Worm (Caenorhabditis elegans): Measurements from ENCODE around the gene srbc-43.
A peak's percentile ranks its signal among the peaks of the same experiment; 100 is the strongest.

srbc-43 gene

ce11 chrV:12818486-12818885 is 28.2 kb upstream of the srbc-43 start:
- TF ChIP-seq tbx-37 (GFP tag; conservative IDR thresholded peaks at IDR 0.05) (no peak), F13C5.2 (tag; optimal IDR thresholded peaks at IDR 0.05) (no peak), scrt-1 (GFP tag; IDR thresholded peaks at IDR 0.05) (no peak), ets-7 (tag; optimal IDR thresholded peaks at IDR 0.05) (no peak), pes-1 (GFP tag; IDR thresholded peaks at IDR 0.05) (no peak), ama-1 (optimal IDR thresholded peaks at IDR 0.05) (no peak), hmg-4 (GFP tag; optimal IDR thresholded peaks at IDR 0.05) (no peak), tbx-11 (GFP tag; IDR thresholded peaks at IDR 0.05) (no peak), hnd-1 (tag; optimal IDR thresholded peaks at IDR 0.05) (no peak), ceh-13 (GFP tag; optimal IDR thresholded peaks at IDR 0.05) (no peak), B0310.2 (tag; optimal IDR thresholded peaks at IDR 0.05) (no peak), aly-1 (tag; optimal IDR thresholded peaks at IDR 0.05) (no peak), sea-1 (GFP tag; conservative IDR thresholded peaks at IDR 0.05) (no peak), tra-4 (tag; optimal IDR thresholded peaks at IDR 0.05) (no peak), flt-1 (GFP tag; IDR thresholded peaks at IDR 0.05) (no peak)

DNA sequence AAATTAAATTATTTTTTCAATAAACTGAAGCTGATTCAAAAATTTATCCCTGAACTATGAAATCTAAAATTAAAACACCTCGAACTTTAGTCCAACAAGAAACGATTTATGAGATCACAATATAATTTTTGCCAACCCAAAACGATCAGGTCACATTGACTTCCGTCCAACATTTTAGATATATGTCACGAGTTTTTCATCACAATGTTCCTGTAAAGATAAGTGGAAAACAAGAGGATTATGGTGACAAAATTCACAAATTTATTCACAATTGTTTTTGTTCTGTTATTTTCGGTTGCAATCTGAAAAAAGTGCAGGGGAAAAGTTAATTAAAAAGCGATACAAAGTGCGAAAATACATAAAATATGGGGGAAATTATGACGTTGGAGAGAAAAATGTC is 26.4 kb upstream of the srbc-43 start:
- TF ChIP-seq ama-1 (optimal IDR thresholded peaks at IDR 0.05) (no peak), B0310.2 (tag; optimal IDR thresholded peaks at IDR 0.05) (no peak), tbx-37 (GFP tag; conservative IDR thresholded peaks at IDR 0.05) (no peak), aly-1 (tag; optimal IDR thresholded peaks at IDR 0.05) (no peak), hmg-4 (GFP tag; optimal IDR thresholded peaks at IDR 0.05) (no peak), tbx-11 (GFP tag; IDR thresholded peaks at IDR 0.05) (no peak), tra-4 (tag; optimal IDR thresholded peaks at IDR 0.05) (no peak), scrt-1 (GFP tag; IDR thresholded peaks at IDR 0.05) (no peak), hnd-1 (tag; optimal IDR thresholded peaks at IDR 0.05) (no peak), sea-1 (GFP tag; conservative IDR thresholded peaks at IDR 0.05) (no peak), ceh-13 (GFP tag; optimal IDR thresholded peaks at IDR 0.05) (no peak)

- TF ChIP-seq scrt-1 (GFP tag; IDR thresholded peaks at IDR 0.05) (no peak), hnd-1 (tag; optimal IDR thresholded peaks at IDR 0.05) (no peak), hmg-4 (GFP tag; optimal IDR thresholded peaks at IDR 0.05) (no peak), B0310.2 (tag; optimal IDR thresholded peaks at IDR 0.05) (no peak), sea-1 (GFP tag; conservative IDR thresholded peaks at IDR 0.05) (no peak), ceh-13 (GFP tag; optimal IDR thresholded peaks at IDR 0.05) (no peak), tbx-37 (GFP tag; conservative IDR thresholded peaks at IDR 0.05) (no peak), flt-1 (GFP tag; IDR thresholded peaks at IDR 0.05) (no peak), ets-7 (tag; optimal IDR thresholded peaks at IDR 0.05) (no peak)
Measured at ce11 chrV:12815386-12815785, 25.1 kb upstream of the srbc-43 start.

DNA sequence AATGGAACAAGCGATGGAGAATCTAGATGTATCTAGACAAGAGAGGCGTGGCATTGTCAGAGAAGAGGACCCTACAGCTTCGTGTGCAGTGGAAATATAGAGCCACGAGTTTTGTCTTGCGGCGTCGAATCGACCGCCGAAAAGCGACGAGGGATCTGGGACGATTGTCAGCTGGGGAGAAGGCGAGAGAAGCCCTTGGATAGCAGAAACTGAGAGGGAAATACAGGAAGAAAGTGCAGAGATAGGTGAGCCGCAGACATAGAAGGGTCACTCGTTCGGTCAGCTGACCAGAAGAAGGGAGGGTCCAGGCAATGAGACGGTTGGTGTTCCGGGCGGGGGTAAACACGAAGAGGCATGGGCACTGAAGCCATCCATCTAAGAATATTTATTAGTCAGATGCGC is 24.2 kb upstream of the srbc-43 start:
- TF ChIP-seq scrt-1 (GFP tag; IDR thresholded peaks at IDR 0.05): no peak
- no peak for TF ChIP-seq ama-1 (optimal IDR thresholded peaks at IDR 0.05)
- TF ChIP-seq hnd-1 (tag; optimal IDR thresholded peaks at IDR 0.05): no peak
- no peak for TF ChIP-seq tra-4 (tag; optimal IDR thresholded peaks at IDR 0.05)
- TF ChIP-seq flt-1 (GFP tag; IDR thresholded peaks at IDR 0.05): no peak
- TF ChIP-seq aly-1 (tag; optimal IDR thresholded peaks at IDR 0.05): peak; percentile 10
- no peak for TF ChIP-seq ceh-13 (GFP tag; optimal IDR thresholded peaks at IDR 0.05)
- peak; percentile 2 for TF ChIP-seq F13C5.2 (tag; optimal IDR thresholded peaks at IDR 0.05)
- no peak for TF ChIP-seq ceh-36 (tag; optimal IDR thresholded peaks at IDR 0.05)
- no peak for TF ChIP-seq sea-1 (GFP tag; conservative IDR thresholded peaks at IDR 0.05)
- no peak for TF ChIP-seq pes-1 (GFP tag; IDR thresholded peaks at IDR 0.05)
- TF ChIP-seq ets-7 (tag; optimal IDR thresholded peaks at IDR 0.05): no peak
- no peak for TF ChIP-seq B0310.2 (tag; optimal IDR thresholded peaks at IDR 0.05)
- peak; percentile 52 for TF ChIP-seq hmg-4 (GFP tag; optimal IDR thresholded peaks at IDR 0.05)

DNA sequence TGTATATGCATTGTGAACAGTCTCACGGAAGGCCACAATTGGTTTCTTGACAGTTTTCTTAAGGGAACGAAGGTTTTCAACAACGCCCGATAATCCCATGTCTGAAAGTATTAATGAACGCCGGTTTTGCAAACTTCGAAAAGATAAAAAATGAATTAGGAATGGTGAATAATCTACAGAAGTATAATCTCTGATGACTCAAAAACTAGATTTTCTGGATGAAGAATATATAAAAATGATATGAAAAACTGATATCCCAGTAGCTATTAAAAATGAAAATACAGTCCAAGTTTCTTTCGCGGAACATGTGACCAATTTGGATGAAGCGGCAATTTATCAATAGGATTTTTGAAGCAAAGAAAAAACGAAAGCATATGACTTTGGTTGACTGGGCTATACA is 23.7 kb upstream of the srbc-43 start, which contains the start of gene ZC443.3:
Gene ZC443.3 (minus strand): TSS at position 101 of the 400 bp plus-strand sequence.
- no peak for TF ChIP-seq tra-4 (tag; optimal IDR thresholded peaks at IDR 0.05)
- TF ChIP-seq ceh-36 (tag; optimal IDR thresholded peaks at IDR 0.05): no peak
- no peak for TF ChIP-seq flt-1 (GFP tag; IDR thresholded peaks at IDR 0.05)
- TF ChIP-seq tbx-11 (GFP tag; IDR thresholded peaks at IDR 0.05): no peak
- no peak for TF ChIP-seq F13C5.2 (tag; optimal IDR thresholded peaks at IDR 0.05)
- no peak for TF ChIP-seq scrt-1 (GFP tag; IDR thresholded peaks at IDR 0.05)
- no peak for TF ChIP-seq tbx-37 (GFP tag; conservative IDR thresholded peaks at IDR 0.05)

DNA sequence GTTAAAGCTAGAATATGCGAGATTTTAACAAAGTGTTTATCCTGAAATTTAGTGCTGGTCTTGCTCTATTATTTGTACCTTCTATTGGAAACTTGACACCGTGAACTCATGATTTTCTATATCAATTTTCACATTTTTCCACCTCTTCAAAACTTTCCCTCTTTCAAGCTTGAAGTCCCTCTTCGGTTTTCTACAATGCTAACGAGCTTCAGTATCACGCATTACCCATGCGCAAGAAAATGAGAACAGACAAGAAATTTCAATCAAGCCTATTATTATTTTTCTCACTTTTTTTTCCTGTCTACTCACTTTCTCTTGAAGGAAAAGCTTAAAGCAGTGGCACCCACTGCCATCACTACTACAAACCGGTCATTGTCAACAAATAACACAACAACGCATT is 21.5 kb upstream of the srbc-43 start:
- no peak for TF ChIP-seq pes-1 (GFP tag; IDR thresholded peaks at IDR 0.05)
- TF ChIP-seq flt-1 (GFP tag; IDR thresholded peaks at IDR 0.05): no peak
- TF ChIP-seq tbx-37 (GFP tag; conservative IDR thresholded peaks at IDR 0.05): no peak
- no peak for TF ChIP-seq ceh-36 (tag; optimal IDR thresholded peaks at IDR 0.05)
- TF ChIP-seq sea-1 (GFP tag; conservative IDR thresholded peaks at IDR 0.05): no peak
- no peak for TF ChIP-seq aly-1 (tag; optimal IDR thresholded peaks at IDR 0.05)
- no peak for TF ChIP-seq hmg-4 (GFP tag; optimal IDR thresholded peaks at IDR 0.05)
- TF ChIP-seq tra-4 (tag; optimal IDR thresholded peaks at IDR 0.05): no peak
- no peak for TF ChIP-seq B0310.2 (tag; optimal IDR thresholded peaks at IDR 0.05)
- no peak for TF ChIP-seq ceh-13 (GFP tag; optimal IDR thresholded peaks at IDR 0.05)
- no peak for TF ChIP-seq ama-1 (optimal IDR thresholded peaks at IDR 0.05)
- no peak for TF ChIP-seq F13C5.2 (tag; optimal IDR thresholded peaks at IDR 0.05)
- no peak for TF ChIP-seq ets-7 (tag; optimal IDR thresholded peaks at IDR 0.05)
- TF ChIP-seq tbx-11 (GFP tag; IDR thresholded peaks at IDR 0.05): no peak
- TF ChIP-seq scrt-1 (GFP tag; IDR thresholded peaks at IDR 0.05): no peak
- no peak for TF ChIP-seq hmbx-1 (tag; optimal IDR thresholded peaks at IDR 0.05)

- no peak for TF ChIP-seq tra-4 (tag; optimal IDR thresholded peaks at IDR 0.05)
Measured at ce11 chrV:12811126-12811525, 20.8 kb upstream of the srbc-43 start, which contains the start of gene ZC443.2. ZC443.2 (minus strand) TSS chrV:12811192.

ce11 chrV:12809876-12810275 is 19.6 kb upstream of the srbc-43 start, which contains the start of gene ZC443.1:
ZC443.1 (minus strand) TSS chrV:12810080.
- TF ChIP-seq tbx-11 (GFP tag; IDR thresholded peaks at IDR 0.05) (no peak), ets-7 (tag; optimal IDR thresholded peaks at IDR 0.05) (no peak)
